Fruit fly (Drosophila melanogaster): ENCODE measurements around the gene CG32204.

CG32204 gene

dm6 chr3L:18890283-18891175 lies 55.3 kb downstream of the CG32204 start, which contains the start of gene CG3961 (continued):
- TF ChIP-seq bigmax (GFP tag; optimal IDR thresholded peaks at IDR 0.05) (no peak), Fer3 (tag; optimal IDR thresholded peaks at IDR 0.05) (peak; percentile 94), CG14441 (GFP tag; IDR thresholded peaks at IDR 0.05) (peak; percentile 82), br (optimal IDR thresholded peaks at IDR 0.05) (no peak), Nf-YB (GFP tag; optimal IDR thresholded peaks at IDR 0.05) (peak; percentile 89), CG10209 (GFP tag; optimal IDR thresholded peaks at IDR 0.05) (peak; percentile 98), dmrt11E (tag; optimal IDR thresholded peaks at IDR 0.05) (peak; percentile 98), CG8765 (GFP tag; IDR thresholded peaks at IDR 0.05) (peak; percentile 45; the same call in 1 of the 2 replicates), pum (GFP tag; optimal IDR thresholded peaks at IDR 0.05) (peak; percentile 87), twi (tag; optimal IDR thresholded peaks at IDR 0.05) (peak; percentile 96), CG9932 (GFP tag; IDR thresholded peaks at IDR 0.05) (peak; percentile 72), CG8478 (optimal IDR thresholded peaks at IDR 0.05) (no peak), PHDP (tag; optimal IDR thresholded peaks at IDR 0.05) (peak; percentile 97), Dll (GFP tag; IDR thresholded peaks at IDR 0.05; ENCODE audit: partially characterized antibody) (no peak), bab2 (GFP tag; optimal IDR thresholded peaks at IDR 0.05) (peak; percentile 93), otp (GFP tag; IDR thresholded peaks at IDR 0.05) (0 out of 3 replicates have a peak, but pooled peaks have one; percentile 63), Bteb2 (GFP tag; optimal IDR thresholded peaks at IDR 0.05) (peak; percentile 91), B-H1 (GFP tag; IDR thresholded peaks at IDR 0.05) (peak; percentile 83; the same call in 2 of the 3 replicates), CG11723 (GFP tag; optimal IDR thresholded peaks at IDR 0.05) (peak; percentile 97), CG17912 (GFP tag; optimal IDR thresholded peaks at IDR 0.05) (peak; percentile 13), HLH4C (GFP tag; IDR thresholded peaks at IDR 0.05; ENCODE audit: partially characterized antibody) (no peak), Scr (GFP tag; IDR thresholded peaks at IDR 0.05; ENCODE audit: partially characterized antibody) (no peak), CG2129 (GFP tag; IDR thresholded peaks at IDR 0.05; ENCODE audit: partially characterized antibody) (no peak), dpn (GFP tag; optimal IDR thresholded peaks at IDR 0.05) (peak; percentile 88 to 97), CG3163 (GFP tag; optimal IDR thresholded peaks at IDR 0.05) (peak; percentile 72), CG6689 (GFP tag; IDR thresholded peaks at IDR 0.05) (peak; percentile 97), CG10431 (GFP tag; optimal IDR thresholded peaks at IDR 0.05) (peak; percentile 93), lov (optimal IDR thresholded peaks at IDR 0.05) (no peak), lov (GFP tag; IDR thresholded peaks at IDR 0.05) (0 out of 3 replicates have a peak, but pooled peaks have one; percentile 39), CG16815 (GFP tag; optimal IDR thresholded peaks at IDR 0.05) (peak; percentile 97), zen (tag; optimal IDR thresholded peaks at IDR 0.05) (peak; percentile 94), jing (GFP tag; optimal IDR thresholded peaks at IDR 0.05) (peak; percentile 92), Opbp (GFP tag; IDR thresholded peaks at IDR 0.05; ENCODE audit: partially characterized antibody) (no peak), crp (GFP tag; optimal IDR thresholded peaks at IDR 0.05) (peak in 1 of 2 experiments; percentile 72), CG9876 (GFP tag; optimal IDR thresholded peaks at IDR 0.05) (peak; percentile 57), CG31388 (GFP tag; optimal IDR thresholded peaks at IDR 0.05) (peak; percentile 81), fu2 (GFP tag; optimal IDR thresholded peaks at IDR 0.05) (peak; percentile 77), CG2712 (tag; optimal IDR thresholded peaks at IDR 0.05) (peak; percentile 99), CG34224 (GFP tag; IDR thresholded peaks at IDR 0.05; ENCODE audit: partially characterized antibody) (peak; percentile 8; the same call in 1 of the 3 replicates), CG6175 (GFP tag; IDR thresholded peaks at IDR 0.05) (no peak), Sox100B (GFP tag; optimal IDR thresholded peaks at IDR 0.05) (peak; percentile 100), chn (GFP tag; optimal IDR thresholded peaks at IDR 0.05) (peak; percentile 92), Hand (GFP tag; optimal IDR thresholded peaks at IDR 0.05) (peak; percentile 96), ab (GFP tag; optimal IDR thresholded peaks at IDR 0.05) (peak; percentile 39), Gug (GFP tag; IDR thresholded peaks at IDR 0.05) (peak; percentile 81), CG5953 (GFP tag; IDR thresholded peaks at IDR 0.05) (no peak), CG30403 (GFP tag; optimal IDR thresholded peaks at IDR 0.05) (peak; percentile 99), Hmx (GFP tag; optimal IDR thresholded peaks at IDR 0.05) (peak; percentile 77), CG8924 (tag; optimal IDR thresholded peaks at IDR 0.05) (peak; percentile 99)

Measured in whole organism, embryonic.